Fruit fly (Drosophila melanogaster) whole organism, wandering third instar larva: ENCODE data around the gene retm.

Experiments
- Abd-B ChIP-seq: fragments of >200 bp; optimal IDR thresholded peaks from 2 replicates; lab custom pipeline; 2017; ENCODE audit warnings: missing biosample characterization, missing genetic modification characterization
- CG32264 ChIP-seq: fragments of 200-800 bp; sonication (Bioruptor generic); optimal IDR thresholded peaks from 2 replicates; lab custom pipeline; 2016; ENCODE audit warnings: missing biosample characterization, missing genetic modification characterization
- CG9705 ChIP-seq: fragments of 200-800 bp; sonication (Bioruptor generic); optimal IDR thresholded peaks from 2 replicates; lab custom pipeline; 2018; ENCODE audit warnings: missing biosample characterization, mild to moderate bottlenecking, missing genetic modification characterization
- CrebA ChIP-seq: fragments of 200-800 bp; sonication (Bioruptor generic); optimal IDR thresholded peaks from 2 replicates; lab custom pipeline; 2016; ENCODE audit warnings: missing biosample characterization, mild to moderate bottlenecking, missing genetic modification characterization, borderline replicate concordance
- Dfd ChIP-seq: fragments of >200 bp; optimal IDR thresholded peaks from 2 replicates; lab custom pipeline; 2017; ENCODE audit warnings: missing biosample characterization, missing genetic modification characterization
- Dif ChIP-seq: fragments of 200-275, 200-300 bp; sonication (Bioruptor generic); optimal IDR thresholded peaks from 2 replicates; lab custom pipeline; 2018; ENCODE audit warnings: missing biosample characterization, missing genetic modification characterization; ENCODE audit not compliant: partially characterized antibody
- GATAd ChIP-seq: sonication (Bioruptor generic); optimal IDR thresholded peaks from 2 replicates; lab custom pipeline; 2016; ENCODE audit warnings: missing biosample characterization, missing genetic modification characterization
- HLH106 ChIP-seq: fragments of 200-800 bp; optimal IDR thresholded peaks from 3 replicates; lab custom pipeline; 2019; ENCODE audit warnings: missing biosample characterization, mild to moderate bottlenecking, missing genetic modification characterization, moderate library complexity
- Hnf4 ChIP-seq: fragments of 200-800 bp; sonication (Bioruptor generic); optimal IDR thresholded peaks from 2 replicates; lab custom pipeline; 2016; ENCODE audit warnings: missing biosample characterization, mild to moderate bottlenecking, missing genetic modification characterization
- Hr83 ChIP-seq: fragments of 200-300 bp; sonication (Bioruptor generic); optimal IDR thresholded peaks from 2 replicates; lab custom pipeline; 2016; ENCODE audit warnings: missing biosample characterization, mild to moderate bottlenecking, missing genetic modification characterization, moderate library complexity; ENCODE audit not compliant: poor library complexity, severe bottlenecking
- Jra ChIP-seq: sonication (Bioruptor generic); optimal IDR thresholded peaks from 2 replicates; lab custom pipeline; 2016; ENCODE audit warnings: missing biosample characterization, missing genetic modification characterization
- Mio ChIP-seq: sonication (Bioruptor generic); optimal IDR thresholded peaks from 2 replicates; lab custom pipeline; 2016; ENCODE audit warnings: missing biosample characterization, missing genetic modification characterization
- Myc ChIP-seq: fragments of >200 bp; optimal IDR thresholded peaks from 2 replicates; lab custom pipeline; 2017
- N ChIP-seq: fragments of >200 bp; optimal IDR thresholded peaks from 2 replicates; lab custom pipeline; 2018; ENCODE audit warnings: missing biosample characterization, missing external identifiers, missing genetic modification characterization
- OdsH ChIP-seq: fragments of 200-800 bp; sonication (Bioruptor generic); optimal IDR thresholded peaks from 2 replicates; lab custom pipeline; 2016; ENCODE audit warnings: missing biosample characterization, mild to moderate bottlenecking, missing genetic modification characterization
- Rel ChIP-seq, 2 experiments: fragments of 200-800 bp; sonication (Bioruptor generic) in 1 of 2; optimal IDR thresholded peaks; 2 replicates in 1 of 2; 3 replicates in 1 of 2; lab custom pipeline; 2016 to 2019; ENCODE audit warnings: mild to moderate bottlenecking in 2 of 2, missing biosample characterization in 2 of 2, missing genetic modification characterization in 2 of 2, moderate library complexity in 1 of 2
- Sp1 ChIP-seq: fragments of 200-800 bp; sonication (Bioruptor generic); optimal IDR thresholded peaks from 3 replicates; lab custom pipeline; 2019; ENCODE audit warnings: missing biosample characterization, mild to moderate bottlenecking, missing genetic modification characterization, moderate library complexity
- Vsx2 ChIP-seq: fragments of 200-300, 225-300 bp; sonication (Bioruptor generic); optimal IDR thresholded peaks from 2 replicates; lab custom pipeline; 2018; ENCODE audit warnings: missing biosample characterization, missing genetic modification characterization; ENCODE audit not compliant: partially characterized antibody
- br ChIP-seq: fragments of 200-800 bp; sonication (Bioruptor generic); optimal IDR thresholded peaks from 2 replicates; lab custom pipeline; 2016; ENCODE audit warnings: missing biosample characterization, missing genetic modification characterization
- brk ChIP-seq: fragments of 200-800 bp; sonication (Bioruptor generic); optimal IDR thresholded peaks from 2 replicates; lab custom pipeline; 2016; ENCODE audit warnings: missing biosample characterization, mild to moderate bottlenecking, missing genetic modification characterization
- dmrt93B ChIP-seq: fragments of 200-800 bp; sonication (Bioruptor generic); optimal IDR thresholded peaks from 2 replicates; lab custom pipeline; 2018; ENCODE audit warnings: missing biosample characterization, mild to moderate bottlenecking, missing genetic modification characterization
- dsf ChIP-seq: sonication (Bioruptor generic); optimal IDR thresholded peaks from 2 replicates; lab custom pipeline; 2016; ENCODE audit warnings: missing biosample characterization, missing genetic modification characterization, borderline replicate concordance
- ey ChIP-seq: fragments of 200-800 bp; sonication (Bioruptor generic); optimal IDR thresholded peaks from 2 replicates; lab custom pipeline; 2016; ENCODE audit warnings: missing biosample characterization, missing genetic modification characterization
- foxo ChIP-seq, 2 experiments: fragments of 200-800 bp; sonication (Bioruptor generic); optimal IDR thresholded peaks; 2 replicates in 1 of 2; 3 replicates in 1 of 2; lab custom pipeline; 2016 to 2017; ENCODE audit warnings: missing biosample characterization in 2 of 2, missing genetic modification characterization in 2 of 2
- fru ChIP-seq: fragments of 200-800 bp; sonication (Bioruptor generic); optimal IDR thresholded peaks from 3 replicates; lab custom pipeline; 2016; ENCODE audit warnings: missing biosample characterization, mild to moderate bottlenecking, missing genetic modification characterization
- h ChIP-seq: fragments of 200-800 bp; sonication (Bioruptor generic); optimal IDR thresholded peaks from 3 replicates; lab custom pipeline; 2016; ENCODE audit warnings: missing biosample characterization, mild to moderate bottlenecking, missing genetic modification characterization
- jim ChIP-seq: fragments of 175-275, 200-325 bp; sonication (Bioruptor generic); optimal IDR thresholded peaks from 2 replicates; lab custom pipeline; 2016; ENCODE audit warnings: missing biosample characterization, mild to moderate bottlenecking, missing genetic modification characterization
- pan ChIP-seq: fragments of >200 bp; optimal IDR thresholded peaks from 2 replicates; lab custom pipeline; 2017
- psq ChIP-seq: fragments of 200-800 bp; sonication (Bioruptor generic); optimal IDR thresholded peaks from 3 replicates; lab custom pipeline; 2017; ENCODE audit warnings: missing biosample characterization, mild to moderate bottlenecking, missing genetic modification characterization, moderate library complexity
- rgr ChIP-seq: fragments of 200-800 bp; sonication (Bioruptor generic); optimal IDR thresholded peaks from 3 replicates; lab custom pipeline; 2016; ENCODE audit warnings: missing biosample characterization, mild to moderate bottlenecking, missing genetic modification characterization
- sage ChIP-seq: fragments of 200-800 bp; sonication (Bioruptor generic); optimal IDR thresholded peaks from 2 replicates; lab custom pipeline; 2016; ENCODE audit warnings: missing biosample characterization, mild to moderate bottlenecking, missing genetic modification characterization
- sv ChIP-seq: fragments of 200-800 bp; sonication (Bioruptor generic); optimal IDR thresholded peaks from 3 replicates; lab custom pipeline; 2016; ENCODE audit warnings: missing biosample characterization, missing genetic modification characterization
- tai ChIP-seq: sonication (Bioruptor generic); optimal IDR thresholded peaks from 2 replicates; lab custom pipeline; 2016; ENCODE audit warnings: missing biosample characterization, missing genetic modification characterization
- usp ChIP-seq: fragments of >200 bp; optimal IDR thresholded peaks from 2 replicates; lab custom pipeline; 2017; ENCODE audit warnings: missing biosample characterization, missing genetic modification characterization
- woc ChIP-seq: sonication (Bioruptor generic); optimal IDR thresholded peaks from 2 replicates; lab custom pipeline; 2016; ENCODE audit warnings: missing biosample characterization, mild to moderate bottlenecking, missing genetic modification characterization

retm gene

dm6 chr2L:6479226-6479906 is 23.6 kb upstream of the retm start:
- TF ChIP-seq Rel (GFP tag; optimal IDR thresholded peaks at IDR 0.05; lab: Kevin White, UChicago) (no peak), Rel (tag; optimal IDR thresholded peaks at IDR 0.05; lab: Kevin White, UChicago) (no peak), Jra (GFP tag; lab: Kevin White, UChicago) (no peak), dmrt93B (GFP tag; lab: Kevin White, UChicago) (no peak), br (GFP tag; lab: Kevin White, UChicago) (no peak), jim (GFP tag; lab: Kevin White, UChicago) (no peak), sage (GFP tag; lab: Kevin White, UChicago) (no peak), Dif (GFP tag; lab: Kevin White, UChicago) (peak; percentile 40), Myc (lab: Kevin White, UChicago) (no peak), foxo (GFP tag; optimal IDR thresholded peaks at IDR 0.05; lab: Kevin White, UChicago) (peak; percentile 6 to 18), ey (no peak), Hr83 (GFP tag; lab: Kevin White, UChicago) (no peak), Dfd (no peak), Sp1 (GFP tag; lab: Kevin White, UChicago) (no peak), pan (no peak), usp (GFP tag; lab: Kevin White, UChicago) (no peak), fru (no peak), psq (GFP tag; lab: Kevin White, UChicago) (no peak), sv (GFP tag; lab: Kevin White, UChicago) (no peak), Vsx2 (GFP tag; lab: Kevin White, UChicago) (no peak), rgr (GFP tag; lab: Kevin White, UChicago) (peak; percentile 14), dsf (GFP tag; lab: Kevin White, UChicago) (no peak), CG9705 (GFP tag; lab: Kevin White, UChicago) (no peak), brk (peak; percentile 16), HLH106 (tag; lab: Kevin White, UChicago) (peak; percentile 18), h (GFP tag; lab: Kevin White, UChicago) (peak; percentile 28), Abd-B (GFP tag; lab: Kevin White, UChicago) (no peak), Hnf4 (GFP tag; lab: Kevin White, UChicago) (peak; percentile 7), GATAd (GFP tag; lab: Kevin White, UChicago) (no peak), woc (GFP tag; lab: Kevin White, UChicago) (no peak), Mio (GFP tag; lab: Kevin White, UChicago) (no peak), CG32264 (GFP tag; lab: Kevin White, UChicago) (peak; percentile 28), CrebA (GFP tag; lab: Kevin White, UChicago) (peak; percentile 98), N (GFP tag; lab: Kevin White, UChicago) (no peak), OdsH (peak; percentile 42)

dm6 chr2L:6476753-6477152 is 21.0 kb upstream of the retm start, which contains the start of gene CG9536:
CG9536 (minus strand) TSS chr2L:6476975.
- TF ChIP-seq Sp1 (GFP tag; lab: Kevin White, UChicago) (no peak), psq (GFP tag; lab: Kevin White, UChicago) (no peak), OdsH (no peak), sage (GFP tag; lab: Kevin White, UChicago) (peak; percentile 18), CG9705 (GFP tag; lab: Kevin White, UChicago) (no peak), Dif (GFP tag; lab: Kevin White, UChicago) (no peak), tai (GFP tag; lab: Kevin White, UChicago) (no peak), brk (no peak), Rel (GFP tag; optimal IDR thresholded peaks at IDR 0.05; lab: Kevin White, UChicago) (no peak), Rel (tag; optimal IDR thresholded peaks at IDR 0.05; lab: Kevin White, UChicago) (peak; percentile 11)
